Fruit fly (Drosophila melanogaster): ENCODE data around the gene BigH1.

dm6 chr3R:14658170-14658569 is 5.1 kb upstream of the BigH1 start:
- TF ChIP-seq CG8301 (tag; optimal IDR thresholded peaks at IDR 0.05) (no peak), EcR (GFP tag; optimal IDR thresholded peaks at IDR 0.05) (no peak)

Data from whole organism, pupa.